Fruit fly (Drosophila melanogaster) whole organism, embryonic: Measurements from ENCODE around the gene CG5892.

Source experiments
- B-H2 ChIP-seq: fragments of 200-800 bp; sonication (Bioruptor generic); optimal IDR thresholded peaks from 2 replicates; lab custom pipeline; 2018; ENCODE audit warnings: missing biosample characterization, mild to moderate bottlenecking, missing genetic modification characterization
- CG10543 ChIP-seq: fragments of 200-800 bp; sonication (Bioruptor generic); optimal IDR thresholded peaks from 3 replicates; lab custom pipeline; 2017; ENCODE audit warnings: missing biosample characterization, mild to moderate bottlenecking, missing genetic modification characterization, moderate library complexity
- CG10565 ChIP-seq: fragments of 200-800 bp; sonication (Bioruptor generic); optimal IDR thresholded peaks from 3 replicates; lab custom pipeline; 2016; ENCODE audit warnings: missing biosample characterization, mild to moderate bottlenecking, missing genetic modification characterization
- CG10959 ChIP-seq: fragments of 200-800 bp; sonication (Bioruptor generic); IDR thresholded peaks from 2 replicates; pipeline ENCODE4 v1.3.6; 2022; ENCODE audit warnings: missing biosample characterization, missing genetic modification characterization
- CG11723 ChIP-seq: fragments of 200-800 bp; sonication (Bioruptor generic); optimal IDR thresholded peaks from 2 replicates; lab custom pipeline; 2017; ENCODE audit warnings: missing biosample characterization, mild to moderate bottlenecking, missing genetic modification characterization
- CG1233 ChIP-seq: fragments of 200-800 bp; sonication (Bioruptor generic); optimal IDR thresholded peaks from 4 replicates; lab custom pipeline; 2018; ENCODE audit warnings: missing biosample characterization, mild to moderate bottlenecking, missing genetic modification characterization
- CG12942 ChIP-seq: fragments of 200-800 bp; sonication (Bioruptor generic); optimal IDR thresholded peaks from 3 replicates; lab custom pipeline; 2016; ENCODE audit warnings: missing biosample characterization, missing genetic modification characterization
- CG13287 ChIP-seq: fragments of 200-800 bp; sonication (Bioruptor generic); IDR thresholded peaks from 2 replicates; pipeline ENCODE4 v1.3.6; 2022; ENCODE audit warnings: missing biosample characterization, missing genetic modification characterization; ENCODE audit not compliant: partially characterized antibody
- CG1602 ChIP-seq: fragments of 200-800 bp; sonication (Bioruptor generic); optimal IDR thresholded peaks from 3 replicates; lab custom pipeline; 2016; ENCODE audit warnings: missing biosample characterization, missing genetic modification characterization
- CG1603 ChIP-seq: fragments of 200-800 bp; sonication (Bioruptor generic); optimal IDR thresholded peaks from 2 replicates; lab custom pipeline; 2019; ENCODE audit warnings: missing biosample characterization, mild to moderate bottlenecking, missing genetic modification characterization, moderate library complexity
- CG3065 ChIP-seq: fragments of 200-800 bp; sonication (Bioruptor generic); optimal IDR thresholded peaks from 2 replicates; lab custom pipeline; 2016; ENCODE audit warnings: missing biosample characterization, missing genetic modification characterization
- CG31224 ChIP-seq: fragments of 200-800 bp; sonication (Bioruptor generic); IDR thresholded peaks from 2 replicates; pipeline ENCODE4 v1.3.6; 2022; ENCODE audit warnings: missing biosample characterization, missing genetic modification characterization
- CG31365 ChIP-seq: fragments of 200-800 bp; sonication (Bioruptor generic); optimal IDR thresholded peaks from 2 replicates; lab custom pipeline; 2018; ENCODE audit warnings: missing biosample characterization, mild to moderate bottlenecking, missing genetic modification characterization
- CG31441 ChIP-seq: fragments of 200-800 bp; sonication (Bioruptor generic); IDR thresholded peaks from 2 replicates; pipeline ENCODE4 v1.3.6; 2022; ENCODE audit warnings: missing biosample characterization, missing genetic modification characterization
- CG3726 ChIP-seq: fragments of 200-800 bp; sonication (Bioruptor generic); IDR thresholded peaks from 3 replicates; pipeline ENCODE4, ENCODE4 v1.3.6; 2022; ENCODE audit warnings: missing biosample characterization, missing genetic modification characterization
- CG42726 ChIP-seq: fragments of 200-800 bp; sonication (Bioruptor generic); IDR thresholded peaks from 2 replicates; pipeline ENCODE4 v1.3.6; 2022; ENCODE audit warnings: missing biosample characterization, missing genetic modification characterization; ENCODE audit not compliant: partially characterized antibody
- CG43689 ChIP-seq: fragments of 200-800 bp; sonication (Bioruptor generic); IDR thresholded peaks from 2 replicates; pipeline ENCODE4 v1.3.6; 2022; ENCODE audit warnings: missing biosample characterization, missing genetic modification characterization
- CG4404 ChIP-seq: fragments of 200-800 bp; sonication (Bioruptor generic); IDR thresholded peaks from 2 replicates; pipeline ENCODE4 v1.3.6; 2022; ENCODE audit warnings: missing biosample characterization, missing genetic modification characterization
- CG7556 ChIP-seq: fragments of 200-800 bp; sonication (Bioruptor generic); optimal IDR thresholded peaks from 2 replicates; lab custom pipeline; 2017; ENCODE audit warnings: missing biosample characterization, mild to moderate bottlenecking, missing genetic modification characterization
- CG7745 ChIP-seq: fragments of 200-800 bp; sonication (Bioruptor generic); optimal IDR thresholded peaks from 2 replicates; lab custom pipeline; 2018; ENCODE audit warnings: missing biosample characterization, mild to moderate bottlenecking, missing genetic modification characterization, moderate library complexity
- CG8478 ChIP-seq: fragments of >200 bp; optimal IDR thresholded peaks from 2 replicates; lab custom pipeline; 2018
- CG9797 ChIP-seq: fragments of 200-800 bp; sonication (Bioruptor generic); optimal IDR thresholded peaks from 3 replicates; lab custom pipeline; 2018; ENCODE audit warnings: missing biosample characterization, mild to moderate bottlenecking, missing genetic modification characterization
- CkIIα-i1 ChIP-seq: fragments of 200-800 bp; sonication (Bioruptor generic); IDR thresholded peaks from 2 replicates; pipeline ENCODE4 v1.3.6; 2022; ENCODE audit warnings: missing biosample characterization, missing genetic modification characterization
- Doc3 ChIP-seq: fragments of 200-800 bp; sonication (Bioruptor generic); IDR thresholded peaks from 3 replicates; pipeline ENCODE4 v1.3.6; 2022; ENCODE audit warnings: missing biosample characterization, missing genetic modification characterization; ENCODE audit not compliant: partially characterized antibody
- H2.0 ChIP-seq: fragments of 200-800 bp; sonication (Bioruptor generic); IDR thresholded peaks from 2 replicates; pipeline ENCODE4 v1.3.6; 2022; ENCODE audit warnings: missing biosample characterization, missing genetic modification characterization
- HLH3B ChIP-seq: fragments of 200-800 bp; sonication (Bioruptor generic); IDR thresholded peaks from 2 replicates; pipeline ENCODE4 v1.3.6; 2022; ENCODE audit warnings: missing biosample characterization, missing genetic modification characterization
- HLH4C ChIP-seq: fragments of 200-800 bp; sonication (Bioruptor generic); IDR thresholded peaks from 3 replicates; pipeline ENCODE4 v1.3.6; 2022; ENCODE audit warnings: missing biosample characterization, missing genetic modification characterization; ENCODE audit not compliant: partially characterized antibody
- Hand ChIP-seq: fragments of 200-800 bp; sonication (Bioruptor generic); optimal IDR thresholded peaks from 2 replicates; lab custom pipeline; 2017; ENCODE audit warnings: mild to moderate bottlenecking, missing biosample characterization, missing genetic modification reagents, missing genetic modification characterization
- HmgZ ChIP-seq: fragments of 200-800 bp; sonication (Bioruptor generic); optimal IDR thresholded peaks from 2 replicates; lab custom pipeline; 2018; ENCODE audit warnings: missing biosample characterization, mild to moderate bottlenecking, missing genetic modification characterization
- Hr78 ChIP-seq, 2 experiments: fragments of 200-800 bp in 1 of 2; fragments of >200 bp in 1 of 2; sonication (Bioruptor generic) in 1 of 2; optimal IDR thresholded peaks; 2 replicates each; lab custom pipeline; 2017 to 2019; ENCODE audit warnings: missing biosample characterization in 2 of 2, missing genetic modification characterization in 2 of 2, mild to moderate bottlenecking in 1 of 2, moderate library complexity in 1 of 2
- PHDP ChIP-seq: fragments of 200-800 bp; sonication (Bioruptor generic); optimal IDR thresholded peaks from 3 replicates; lab custom pipeline; 2018; ENCODE audit warnings: missing biosample characterization, mild to moderate bottlenecking, missing genetic modification characterization, moderate library complexity
- Ptx1 ChIP-seq: fragments of 200-800 bp; sonication (Bioruptor generic); IDR thresholded peaks from 2 replicates; pipeline ENCODE4 v1.3.6; 2022; ENCODE audit warnings: missing biosample characterization, missing genetic modification characterization
- Rx ChIP-seq: fragments of 200-800 bp; sonication (Bioruptor generic); IDR thresholded peaks from 2 replicates; pipeline ENCODE4 v1.3.6; 2022; ENCODE audit warnings: missing biosample characterization, missing genetic modification characterization
- Stat92E ChIP-seq, 3 experiments: fragments of >200 bp in 2 of 3; fragments of 200-800 bp in 1 of 3; sonication (Bioruptor generic) in 1 of 3; optimal IDR thresholded peaks; 2 replicates each; lab custom pipeline; 2017 to 2019; ENCODE audit warnings: missing biosample characterization in 3 of 3, missing genetic modification characterization in 3 of 3, mild to moderate bottlenecking in 1 of 3, moderate library complexity in 1 of 3
- Usf ChIP-seq: fragments of 200-800 bp; sonication (Bioruptor generic); optimal IDR thresholded peaks from 2 replicates; lab custom pipeline; 2017; ENCODE audit warnings: missing genotype, missing biosample characterization, missing genetic modification characterization
- br ChIP-seq: fragments of >200 bp; optimal IDR thresholded peaks from 2 replicates; lab custom pipeline; 2017
- chif ChIP-seq, 2 experiments: fragments of 200-800 bp; sonication (Bioruptor generic); optimal IDR thresholded peaks; 3 replicates each; lab custom pipeline; 2016; ENCODE audit warnings: missing biosample characterization in 2 of 2, missing genetic modification characterization in 2 of 2
- crc ChIP-seq: fragments of 200-800 bp; sonication (Bioruptor generic); optimal IDR thresholded peaks from 2 replicates; lab custom pipeline; 2016; ENCODE audit warnings: missing biosample characterization, missing genetic modification characterization
- hb ChIP-seq: fragments of 200-800 bp; sonication (Bioruptor generic); IDR thresholded peaks from 3 replicates; pipeline ENCODE4 v1.3.6; 2022; ENCODE audit warnings: missing biosample characterization, missing genetic modification characterization; ENCODE audit not compliant: partially characterized antibody
- hbn ChIP-seq: fragments of 200-800 bp; sonication (Bioruptor generic); IDR thresholded peaks from 2 replicates; pipeline ENCODE4 v1.3.6; 2022; ENCODE audit warnings: missing biosample characterization, missing genetic modification characterization; ENCODE audit not compliant: partially characterized antibody
- her ChIP-seq: fragments of 200-800 bp; sonication (Bioruptor generic); optimal IDR thresholded peaks from 2 replicates; lab custom pipeline; 2016; ENCODE audit warnings: missing biosample characterization, missing genetic modification characterization
- kay ChIP-seq: fragments of 200-800 bp; sonication (Bioruptor generic); optimal IDR thresholded peaks from 2 replicates; lab custom pipeline; 2016; ENCODE audit warnings: missing biosample characterization, missing genetic modification characterization
- mld ChIP-seq: fragments of 200-800 bp; sonication (Bioruptor generic); IDR thresholded peaks from 3 replicates; pipeline ENCODE4 v1.3.6; 2022; ENCODE audit warnings: missing biosample characterization, missing genetic modification characterization; ENCODE audit not compliant: partially characterized antibody
- pb ChIP-seq: fragments of 200-800 bp; sonication (Bioruptor generic); optimal IDR thresholded peaks from 3 replicates; lab custom pipeline; 2016; ENCODE audit warnings: missing biosample characterization, missing genetic modification characterization
- pita ChIP-seq: fragments of 200-800 bp; sonication (Bioruptor generic); optimal IDR thresholded peaks from 2 replicates; lab custom pipeline; 2017; ENCODE audit warnings: missing biosample characterization, mild to moderate bottlenecking, missing genetic modification characterization
- row ChIP-seq: fragments of 200-800 bp; sonication (Bioruptor generic); IDR thresholded peaks from 3 replicates; pipeline ENCODE4 v1.3.6; 2022; ENCODE audit warnings: missing biosample characterization, missing genetic modification characterization
- tap ChIP-seq: fragments of 200-800 bp; optimal IDR thresholded peaks from 3 replicates; lab custom pipeline; 2019; ENCODE audit warnings: missing biosample characterization, mild to moderate bottlenecking, missing genetic modification characterization, moderate library complexity
- toy ChIP-seq: fragments of 200-800 bp; sonication (Bioruptor generic); IDR thresholded peaks from 2 replicates; pipeline ENCODE4 v1.3.6; 2022; ENCODE audit warnings: missing biosample characterization, missing genetic modification characterization
- twi ChIP-seq: fragments of 200-800 bp; optimal IDR thresholded peaks from 2 replicates; lab custom pipeline; 2019; ENCODE audit warnings: missing biosample characterization, mild to moderate bottlenecking, missing genetic modification characterization, moderate library complexity
- wor ChIP-seq: fragments of 200-800 bp; sonication (Bioruptor generic); IDR thresholded peaks from 2 replicates; pipeline ENCODE4 v1.3.6; 2022; ENCODE audit warnings: missing biosample characterization, missing genetic modification characterization
- z ChIP-seq: fragments of 200-800 bp; sonication (Bioruptor generic); IDR thresholded peaks from 3 replicates; pipeline ENCODE4 v1.3.6; 2022; ENCODE audit warnings: missing biosample characterization, missing genetic modification characterization

The CG5892 gene

DNA sequence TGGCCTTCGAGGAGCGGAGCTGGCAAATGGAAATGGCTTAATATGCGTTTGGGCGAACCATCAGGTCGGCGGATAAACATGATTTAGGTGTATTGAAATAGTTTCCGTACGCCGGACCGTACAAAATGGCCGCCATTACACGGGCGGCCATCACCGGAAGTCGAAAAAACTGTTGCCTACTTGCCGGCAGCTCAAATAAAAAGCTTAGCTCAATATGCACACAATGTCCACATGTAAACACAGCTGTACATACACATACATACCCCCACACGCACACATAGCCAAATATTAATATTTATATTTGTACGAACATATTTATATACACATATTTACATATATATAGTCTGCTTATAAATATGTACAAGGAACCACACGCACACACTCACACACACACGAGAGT lies 20.8 kb downstream of the CG5892 start (continued):
- TF ChIP-seq CG10565 (GFP tag; lab: Kevin White, UChicago) = no peak
- no peak for TF ChIP-seq B-H2
- TF ChIP-seq z (GFP tag; lab: Robert Waterston, UW) = no peak
- TF ChIP-seq CG3726 (GFP tag; lab: Robert Waterston, UW) = 0 out of 3 replicates have a peak, but pooled peaks have one; percentile 34
- TF ChIP-seq CG31441 = 0 out of 2 replicates have a peak, but pooled peaks have one; percentile 11
- TF ChIP-seq PHDP = peak; percentile 51
- TF ChIP-seq br (lab: Kevin White, UChicago) = no peak
- TF ChIP-seq twi = no peak
- peak; percentile 35; the same call in 1 of the 2 replicates for TF ChIP-seq CG43689 (GFP tag; lab: Robert Waterston, UW)
- TF ChIP-seq Hr78 (GFP tag; optimal IDR thresholded peaks at IDR 0.05; lab: Kevin White, UChicago) = no peak
- TF ChIP-seq hbn = no peak
- no peak for TF ChIP-seq CG3065 (GFP tag; lab: Kevin White, UChicago)
- no peak for TF ChIP-seq chif (GFP tag; optimal IDR thresholded peaks at IDR 0.05; lab: Kevin White, UChicago)
- no peak for TF ChIP-seq CG12942 (GFP tag; lab: Kevin White, UChicago)
- no peak for TF ChIP-seq wor (GFP tag; lab: Robert Waterston, UW)
- TF ChIP-seq Doc3 = no peak
- TF ChIP-seq H2.0 (GFP tag; lab: Robert Waterston, UW) = peak; percentile 33; the same call in 1 of the 2 replicates
- TF ChIP-seq Stat92E (GFP tag; optimal IDR thresholded peaks at IDR 0.05; lab: Kevin White, UChicago) = no peak
- no peak for TF ChIP-seq CG31365 (tag; lab: Kevin White, UChicago)
- TF ChIP-seq HLH4C (GFP tag; lab: Robert Waterston, UW) = no peak
- no peak for TF ChIP-seq pita
- no peak for TF ChIP-seq CG10543 (GFP tag; lab: Kevin White, UChicago)
- TF ChIP-seq CG8478 (lab: Kevin White, UChicago) = no peak
- peak; percentile 20 for TF ChIP-seq CG11723 (GFP tag; lab: Kevin White, UChicago)
- TF ChIP-seq CG7556 (GFP tag; lab: Kevin White, UChicago) = peak; percentile 25
- no peak for TF ChIP-seq her (GFP tag; lab: Kevin White, UChicago)
- peak; percentile 28; the same call in 1 of the 2 replicates for TF ChIP-seq CG10959
- peak; percentile 51; the same call in 1 of the 2 replicates for TF ChIP-seq HLH3B
- no peak for TF ChIP-seq CkIIα-i1
- no peak for TF ChIP-seq mld (GFP tag; lab: Robert Waterston, UW)
- TF ChIP-seq CG42726 = no peak
- TF ChIP-seq CG9797 (GFP tag; lab: Kevin White, UChicago) = no peak
- no peak for TF ChIP-seq CG13287 (GFP tag; lab: Robert Waterston, UW)
- no peak for TF ChIP-seq hb (GFP tag; lab: Robert Waterston, UW)
- TF ChIP-seq pb (GFP tag; lab: Kevin White, UChicago) = no peak
- no peak for TF ChIP-seq Ptx1 (GFP tag; lab: Robert Waterston, UW)
- TF ChIP-seq CG1602 (GFP tag; lab: Kevin White, UChicago) = no peak
- TF ChIP-seq Usf (GFP tag; lab: Kevin White, UChicago) = no peak
- peak; percentile 44 for TF ChIP-seq CG1603 (tag; lab: Kevin White, UChicago)
- TF ChIP-seq Hand (GFP tag; lab: Kevin White, UChicago) = no peak
- no peak for TF ChIP-seq CG7745 (tag; lab: Kevin White, UChicago)
- no peak for TF ChIP-seq HmgZ (tag; lab: Kevin White, UChicago)
- no peak for TF ChIP-seq tap (tag; lab: Kevin White, UChicago)
- TF ChIP-seq Rx = 0 out of 2 replicates have a peak, but pooled peaks have one; percentile 26
- no peak for TF ChIP-seq toy (GFP tag; lab: Robert Waterston, UW)
- no peak for TF ChIP-seq crc (GFP tag; lab: Kevin White, UChicago)
- no peak for TF ChIP-seq row (GFP tag; lab: Robert Waterston, UW)
- TF ChIP-seq CG4404 (GFP tag; lab: Robert Waterston, UW) = no peak
- TF ChIP-seq CG1233 (GFP tag; lab: Kevin White, UChicago) = peak; percentile 42
- no peak for TF ChIP-seq CG31224 (GFP tag; lab: Robert Waterston, UW)
- TF ChIP-seq kay (GFP tag; lab: Kevin White, UChicago) = no peak
